Worm (Caenorhabditis elegans) whole organism, L1 larva: Measurements from ENCODE around the gene R07G3.7.

ENCODE experiments used
- blmp-1 ChIP-seq: fragments of 150-350 bp; optimal IDR thresholded peaks from 2 replicates; lab custom pipeline; 2014; ENCODE audit warnings: missing biosample characterization, missing genetic modification characterization
- fkh-10 ChIP-seq: sonication (generic microtip); optimal IDR thresholded peaks from 2 replicates; lab custom pipeline; 2017; ENCODE audit warnings: missing biosample characterization, missing genetic modification reagents, missing genetic modification characterization
- lin-14 ChIP-seq: fragments of 200-800 bp; sonication (Bioruptor generic); optimal IDR thresholded peaks from 2 replicates; lab custom pipeline; 2018; ENCODE audit warnings: mild to moderate bottlenecking, missing genetic modification characterization, moderate library complexity, missing compliant biosample characterization
- snpc-4 ChIP-seq: fragments of 150-350 bp; optimal IDR thresholded peaks from 2 replicates; lab custom pipeline; 2014; ENCODE audit warnings: missing biosample characterization, missing genetic modification characterization

ce11 chrII:7614334-7614733, 802 bp upstream of the R07G3.7 start:
- TF ChIP-seq blmp-1 (tag; lab: Kevin White, UChicago) (peak; percentile 5), lin-14 (GFP tag; lab: Kevin White, UChicago) (peak; percentile 38), fkh-10 (GFP tag; lab: Kevin White, UChicago) (no peak), snpc-4 (no peak)
